Worm (Caenorhabditis elegans) whole organism, dauer: ENCODE measurements around the gene che-7.

Experiments
- unc-62 ChIP-seq: sonication (generic microtip); optimal IDR thresholded peaks from 2 replicates; lab custom pipeline; 2017; ENCODE audit warnings: missing biosample characterization, missing genetic modification reagents, missing genetic modification characterization

The che-7 gene

DNA sequence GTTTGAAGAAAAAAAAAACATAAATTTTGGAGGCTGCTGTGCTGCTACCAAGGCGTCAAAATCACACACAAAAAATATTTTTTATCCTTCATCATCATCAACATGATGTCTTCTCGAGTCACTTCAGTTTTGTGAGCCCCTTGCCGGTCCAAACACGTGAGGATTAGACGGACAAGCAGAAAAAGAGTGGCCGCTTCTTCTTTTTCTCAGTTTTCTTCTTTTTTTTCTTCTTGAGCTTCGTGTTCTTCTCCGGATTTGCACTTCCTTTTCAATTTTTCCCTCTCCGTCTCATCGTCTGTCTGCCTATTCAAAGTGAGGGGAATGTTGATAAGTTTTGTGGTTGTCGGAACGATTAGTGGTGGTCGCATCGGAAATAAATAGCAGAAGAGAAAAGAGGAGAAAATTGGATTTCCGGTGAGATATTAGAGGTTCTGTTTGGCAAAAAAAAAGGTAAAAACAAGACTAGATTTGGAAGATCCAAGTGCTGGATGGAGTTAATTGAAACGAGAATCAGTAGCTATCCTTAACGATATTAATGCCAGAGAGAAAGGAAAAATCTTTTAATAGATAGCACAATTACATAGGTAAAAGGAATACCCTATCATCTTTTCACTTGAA, 11.5 kb upstream of the che-7 start:
- TF ChIP-seq unc-62: no peak

DNA sequence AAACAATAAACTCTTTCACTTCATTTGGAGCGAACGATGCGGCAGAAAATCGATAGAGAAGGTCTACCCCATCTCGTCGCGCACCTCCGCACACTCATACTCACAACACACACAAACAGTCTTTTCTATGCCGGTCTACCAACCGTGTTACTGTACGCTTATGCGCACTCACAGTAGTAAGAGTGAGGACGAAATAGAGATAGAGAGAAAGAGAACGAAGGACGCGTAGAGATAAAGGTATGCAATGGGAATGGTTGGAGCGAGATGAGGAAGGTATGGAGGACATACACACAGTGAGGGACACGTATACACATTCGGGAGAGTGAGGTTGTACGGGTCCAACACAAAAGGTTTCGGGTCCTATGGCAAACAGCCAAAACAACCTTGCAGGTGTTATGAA, 9.8 kb upstream of the che-7 start:
- no peak for TF ChIP-seq unc-62

- no peak for TF ChIP-seq unc-62
Measured at ce11 chrV:7977701-7978461, 8.9 kb upstream of the che-7 start, which contains the start of gene let-413. TSS of gene let-413 (minus strand) at chrV:7977776.

- TF ChIP-seq unc-62: no peak
Measured at ce11 chrV:7971376-7971775, 2.4 kb upstream of the che-7 start.

DNA sequence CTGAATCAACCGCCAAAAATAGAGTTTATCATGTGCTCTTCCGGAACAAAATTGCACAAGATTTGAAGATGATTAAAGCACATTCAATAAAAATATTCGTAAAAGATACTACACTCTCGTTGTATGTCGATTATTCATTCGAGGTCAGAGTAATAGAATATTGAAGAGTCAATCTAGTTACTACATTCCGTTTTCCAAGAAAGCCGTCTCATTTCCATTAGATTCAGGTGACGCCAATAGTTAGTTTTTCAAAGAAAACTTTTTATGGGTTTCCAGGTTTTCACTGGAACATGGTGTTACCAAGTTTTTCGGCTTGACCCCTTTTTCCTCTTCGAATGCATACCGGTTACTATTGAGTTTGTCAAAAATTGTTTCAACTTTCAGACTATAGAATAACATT, 1.5 kb upstream of the che-7 start:
- no peak for TF ChIP-seq unc-62

- TF ChIP-seq unc-62: no peak
Measured at ce11 chrV:7964429-7964828, 4.6 kb downstream of the che-7 start.

DNA sequence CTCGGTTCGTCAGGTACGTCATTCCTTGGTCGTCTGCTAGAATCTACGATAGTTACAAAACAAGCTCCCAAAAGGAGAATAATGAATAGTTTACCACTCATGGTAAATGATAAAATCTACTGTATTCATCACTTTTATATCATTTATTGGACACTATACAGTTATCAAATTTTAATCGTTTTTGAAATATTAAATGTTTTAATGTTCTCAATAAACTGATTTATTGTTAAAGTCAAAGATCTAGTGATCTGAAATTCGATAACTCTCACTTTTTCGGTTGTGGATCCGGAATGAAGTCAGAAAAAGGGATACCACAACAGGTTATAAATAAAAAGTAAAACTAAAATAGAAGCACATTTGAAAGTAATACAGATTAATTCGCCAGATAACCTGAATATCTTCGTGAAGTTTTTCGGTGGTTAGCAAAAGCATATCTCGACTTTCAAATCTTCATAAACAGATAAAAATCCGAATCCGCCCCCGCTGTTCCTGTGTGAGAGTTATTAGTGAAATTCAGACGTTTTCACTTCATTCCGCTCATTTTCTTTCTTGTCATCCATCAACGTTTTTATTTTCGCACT, 10.2 kb downstream of the che-7 start, which contains the start of the genes clec-217 and F26D11.2:
Gene clec-217, minus strand, starts transcription at position 101 of the 581 bp plus-strand sequence.
Gene F26D11.2, plus strand, starts transcription at position 531 of the 581 bp plus-strand sequence.
- TF ChIP-seq unc-62: no peak

DNA sequence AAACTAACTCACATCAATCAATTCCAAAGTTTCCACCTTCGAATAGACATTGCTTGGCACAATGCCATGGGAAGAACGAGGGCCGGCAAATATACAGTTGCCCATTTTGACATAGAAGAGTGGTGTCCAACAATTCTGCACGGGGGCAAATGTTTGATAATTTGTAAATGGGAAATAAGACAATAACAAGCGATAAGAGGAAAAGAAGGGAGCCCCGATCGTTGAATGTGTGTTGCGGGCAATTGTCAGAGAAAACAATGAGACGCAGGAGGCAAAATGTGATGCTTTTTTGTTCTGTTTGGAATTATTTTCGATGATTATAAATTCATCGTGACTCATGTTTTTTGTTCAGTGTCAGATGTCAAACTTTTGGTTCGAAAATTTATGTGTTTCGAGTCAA, 12.8 kb downstream of the che-7 start, which contains the start of gene pals-34:
Gene pals-34, minus strand, starts transcription at position 280 of the 400 bp plus-strand sequence.
- TF ChIP-seq unc-62: no peak

DNA sequence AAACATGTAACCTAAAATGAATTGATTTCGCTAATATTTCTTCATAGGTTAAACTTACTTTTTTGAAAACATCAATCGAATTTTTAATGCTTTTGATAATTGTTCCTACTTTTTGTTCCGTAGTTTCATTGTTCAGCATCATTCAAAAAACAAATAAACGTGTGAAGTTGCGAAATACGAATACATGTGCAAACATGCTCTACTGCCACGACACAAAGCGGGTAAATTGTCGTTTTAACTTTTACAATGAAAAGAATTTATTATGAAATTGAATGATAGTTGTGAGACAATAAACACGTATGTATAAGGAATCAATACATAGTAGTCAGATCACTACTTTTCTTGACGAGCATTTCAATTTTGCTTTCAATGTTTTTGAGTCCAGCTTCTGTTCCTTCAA, 13.8 kb downstream of the che-7 start, which contains the start of gene F26D11.12:
Gene F26D11.12, minus strand, starts transcription at position 145 of the 400 bp plus-strand sequence.
- no peak for TF ChIP-seq unc-62

DNA sequence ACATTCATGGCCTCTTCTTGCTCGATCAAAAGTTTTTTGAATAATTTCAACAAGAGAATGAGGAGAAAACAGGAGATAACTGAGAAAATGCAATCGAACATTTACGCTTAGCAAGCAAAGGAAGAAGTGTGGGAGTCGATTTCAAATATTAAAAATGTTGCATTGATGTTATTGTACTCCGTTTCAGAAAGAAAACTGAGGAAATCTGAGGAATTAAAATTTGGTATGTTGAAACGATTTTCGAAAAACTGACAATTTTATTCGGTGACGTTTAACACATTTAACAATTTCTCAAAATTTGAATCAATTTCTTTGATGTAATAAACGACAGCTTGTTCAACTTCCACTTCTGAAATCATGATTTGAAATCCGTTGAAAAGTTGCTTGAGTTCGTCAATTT, 14.5 kb downstream of the che-7 start, which contains the start of gene F26D11.13:
Gene F26D11.13, minus strand, starts transcription at position 101 of the 400 bp plus-strand sequence.
- no peak for TF ChIP-seq unc-62

DNA sequence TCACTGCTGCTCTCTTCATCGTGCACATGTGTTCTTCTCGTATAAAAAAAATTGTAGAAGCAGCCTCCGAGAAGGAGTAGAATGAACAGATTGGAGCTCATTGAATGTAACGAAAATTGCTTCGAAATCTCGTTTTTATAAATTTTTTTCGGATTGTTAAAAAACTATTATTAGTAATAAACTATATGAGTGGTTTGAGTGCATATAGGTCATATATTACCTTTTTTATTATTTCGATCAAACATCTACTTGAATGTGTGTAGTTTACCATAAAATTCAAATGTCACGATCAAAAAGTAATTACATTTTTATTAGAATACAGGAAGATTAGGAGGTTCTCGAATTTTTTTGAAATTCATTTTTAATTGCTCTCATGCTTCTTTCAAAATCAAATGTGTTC, 16.2 kb downstream of the che-7 start, which contains the start of gene clec-216:
Gene clec-216, minus strand, starts transcription at position 101 of the 400 bp plus-strand sequence.
- no peak for TF ChIP-seq unc-62

DNA sequence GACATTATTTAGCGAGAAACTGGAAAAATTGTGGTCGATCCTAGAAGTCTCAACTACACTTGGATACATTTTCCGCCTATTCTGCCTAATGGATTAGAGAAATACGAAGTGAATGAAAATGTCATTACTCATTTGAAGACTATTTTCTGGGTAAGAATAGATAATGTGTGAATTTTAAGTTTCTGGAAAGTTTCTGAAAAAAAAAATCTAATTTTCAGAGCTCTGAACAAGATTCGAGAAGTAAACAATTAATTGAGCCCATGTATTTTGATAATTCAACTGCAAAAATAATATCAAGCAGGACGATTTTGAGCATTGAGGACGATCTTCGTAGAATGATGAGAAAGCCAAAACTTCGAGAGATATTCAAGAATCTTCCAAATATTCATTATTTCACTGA, 22.8 kb downstream of the che-7 start:
- no peak for TF ChIP-seq unc-62

- no peak for TF ChIP-seq unc-62
Measured at ce11 chrV:7943568-7943967, 25.4 kb downstream of the che-7 start, which contains the start of gene Y97E10B.1. TSS of gene Y97E10B.1 (plus strand) at chrV:7943868.

ce11 chrV:7940299-7940698, 28.7 kb downstream of the che-7 start, which contains the start of gene srt-53:
TSS of gene srt-53 (minus strand) at chrV:7940399.
- no peak for TF ChIP-seq unc-62

- no peak for TF ChIP-seq unc-62
Measured at ce11 chrV:7937152-7937551, 31.9 kb downstream of the che-7 start, which contains the start of gene srsx-3. TSS of gene srsx-3 (minus strand) at chrV:7937252.

DNA sequence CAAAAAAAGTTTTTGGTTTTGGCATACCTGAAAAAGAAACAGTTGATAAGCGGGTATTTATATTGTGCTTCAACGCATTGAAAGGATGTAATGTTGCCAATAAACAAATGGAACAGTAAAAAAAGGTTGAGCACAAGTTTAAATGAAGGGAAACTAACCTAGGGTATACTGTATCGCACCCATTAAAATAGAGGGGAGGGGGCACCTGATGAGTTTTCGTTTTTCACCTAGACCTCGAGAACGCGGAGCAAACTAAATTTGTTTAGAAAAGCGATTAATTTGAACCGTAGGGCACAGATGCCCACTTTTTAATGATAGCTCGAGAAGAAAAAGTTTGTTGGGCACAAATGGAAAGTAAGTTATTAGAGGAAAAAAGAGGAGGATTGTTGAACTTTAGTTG, 36.0 kb downstream of the che-7 start, which contains the start of gene ncx-10:
Gene ncx-10, minus strand, starts transcription at position 101 of the 400 bp plus-strand sequence.
- no peak for TF ChIP-seq unc-62

DNA sequence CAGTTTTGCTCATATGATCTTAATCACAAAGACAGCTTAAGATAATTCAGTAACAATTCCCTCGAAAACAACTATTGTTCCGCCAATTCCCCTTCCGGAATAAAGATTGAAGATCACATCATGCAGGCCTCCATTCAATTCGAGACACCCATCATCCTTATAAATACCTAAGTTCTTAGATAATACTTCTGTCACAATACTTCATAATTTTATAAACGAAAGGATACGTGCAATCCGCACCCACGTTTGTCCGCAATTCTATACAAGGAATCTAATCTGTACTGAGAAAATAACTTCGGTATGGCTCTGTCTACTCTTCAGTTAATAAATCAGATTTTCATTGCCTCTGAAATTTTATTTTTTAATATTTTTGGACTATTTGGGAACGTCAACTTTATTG, 40.3 kb downstream of the che-7 start, which contains the start of gene srsx-5:
Gene srsx-5, plus strand, starts transcription at position 301 of the 400 bp plus-strand sequence.
- no peak for TF ChIP-seq unc-62
